Fruit fly (Drosophila melanogaster) whole organism, embryonic: ENCODE results near the gene robl62A.

Source experiments
- Ada2b ChIP-seq: fragments of 200-800 bp; sonication (Bioruptor generic); IDR thresholded peaks from 2 replicates; pipeline ENCODE4 v1.3.6; 2022; ENCODE audit warnings: missing biosample characterization, missing genetic modification characterization
- Atf3 ChIP-seq: fragments of 200-800 bp; sonication (Bioruptor generic); optimal IDR thresholded peaks from 3 replicates; lab custom pipeline; 2016; ENCODE audit warnings: missing biosample characterization, missing genetic modification characterization
- Atf6 ChIP-seq: fragments of 200-800 bp; sonication (Bioruptor generic); IDR thresholded peaks from 2 replicates; pipeline ENCODE4 v1.3.6; 2022; ENCODE audit warnings: missing biosample characterization, missing genetic modification characterization
- B-H2 ChIP-seq: fragments of 200-800 bp; sonication (Bioruptor generic); optimal IDR thresholded peaks from 2 replicates; lab custom pipeline; 2018; ENCODE audit warnings: missing biosample characterization, mild to moderate bottlenecking, missing genetic modification characterization
- CG10274 ChIP-seq: fragments of 200-800 bp; sonication (Bioruptor generic); optimal IDR thresholded peaks from 3 replicates; lab custom pipeline; 2017; ENCODE audit warnings: missing biosample characterization, mild to moderate bottlenecking, missing genetic modification characterization
- CG10565 ChIP-seq: fragments of 200-800 bp; sonication (Bioruptor generic); optimal IDR thresholded peaks from 3 replicates; lab custom pipeline; 2016; ENCODE audit warnings: missing biosample characterization, mild to moderate bottlenecking, missing genetic modification characterization
- CG11093 ChIP-seq: fragments of 200-800 bp; sonication (Bioruptor generic); IDR thresholded peaks from 3 replicates; pipeline ENCODE4 v1.3.6; 2022; ENCODE audit warnings: missing biosample characterization, missing genetic modification characterization
- CG12155 ChIP-seq: fragments of 200-800 bp; sonication (Bioruptor generic); optimal IDR thresholded peaks from 3 replicates; lab custom pipeline; 2016; ENCODE audit warnings: missing biosample characterization, missing genetic modification characterization
- CG13296 ChIP-seq: fragments of 200-800 bp; sonication (Bioruptor generic); optimal IDR thresholded peaks from 3 replicates; lab custom pipeline; 2018; ENCODE audit warnings: missing biosample characterization, mild to moderate bottlenecking, missing genetic modification characterization
- CG18599 ChIP-seq: fragments of 200-800 bp; sonication (Bioruptor generic); optimal IDR thresholded peaks from 3 replicates; lab custom pipeline; 2017; ENCODE audit warnings: missing biosample characterization, missing genetic modification characterization, mild to moderate bottlenecking, moderate library complexity, missing genetic modification reagents
- CG2129 ChIP-seq: fragments of 200-800 bp; sonication (Bioruptor generic); IDR thresholded peaks from 2 replicates; pipeline ENCODE4 v1.3.6; 2022; ENCODE audit warnings: missing biosample characterization, missing genetic modification characterization; ENCODE audit not compliant: partially characterized antibody
- CG2678 ChIP-seq: fragments of 200-800 bp; sonication (Bioruptor generic); optimal IDR thresholded peaks from 3 replicates; lab custom pipeline; 2019; ENCODE audit warnings: missing biosample characterization, mild to moderate bottlenecking, missing genetic modification characterization, moderate library complexity
- CG2875 ChIP-seq: fragments of 200-800 bp; sonication (Bioruptor generic); optimal IDR thresholded peaks from 2 replicates; lab custom pipeline; 2017; ENCODE audit warnings: missing biosample characterization, mild to moderate bottlenecking, missing genetic modification characterization, missing genetic modification reagents
- CG30020 ChIP-seq: fragments of 200-800 bp; optimal IDR thresholded peaks from 2 replicates; lab custom pipeline; 2019; ENCODE audit warnings: missing biosample characterization, mild to moderate bottlenecking, missing genetic modification characterization, moderate library complexity
- CG31224 ChIP-seq: fragments of 200-800 bp; sonication (Bioruptor generic); IDR thresholded peaks from 2 replicates; pipeline ENCODE4 v1.3.6; 2022; ENCODE audit warnings: missing biosample characterization, missing genetic modification characterization
- CG32532 ChIP-seq: fragments of 200-800 bp; sonication (Bioruptor generic); IDR thresholded peaks from 2 replicates; pipeline ENCODE4 v1.3.6; 2022; ENCODE audit warnings: missing biosample characterization, missing genetic modification characterization
- CG3281 ChIP-seq: fragments of 200-800 bp; sonication (Bioruptor generic); optimal IDR thresholded peaks from 3 replicates; lab custom pipeline; 2017; ENCODE audit warnings: missing biosample characterization, mild to moderate bottlenecking, missing genetic modification characterization
- CG4404 ChIP-seq: fragments of 200-800 bp; sonication (Bioruptor generic); IDR thresholded peaks from 2 replicates; pipeline ENCODE4 v1.3.6; 2022; ENCODE audit warnings: missing biosample characterization, missing genetic modification characterization
- CG5953 ChIP-seq: fragments of 200-800 bp; sonication (Bioruptor generic); IDR thresholded peaks from 2 replicates; pipeline ENCODE4 v1.3.6; 2022; ENCODE audit warnings: missing biosample characterization, missing genetic modification characterization
- CG6765 ChIP-seq: fragments of 200-800 bp; sonication (Bioruptor generic); optimal IDR thresholded peaks from 3 replicates; lab custom pipeline; 2017; ENCODE audit warnings: missing biosample characterization, mild to moderate bottlenecking, missing genetic modification characterization
- CG8290 ChIP-seq, 3 experiments: fragments of 200-800 bp; sonication (Bioruptor generic); optimal IDR thresholded peaks; 2 replicates each; lab custom pipeline; 2016 to 2019; ENCODE audit warnings: missing biosample characterization in 3 of 3, missing genetic modification characterization in 3 of 3, mild to moderate bottlenecking in 2 of 3, moderate library complexity in 1 of 3
- CG8478 ChIP-seq: fragments of >200 bp; optimal IDR thresholded peaks from 2 replicates; lab custom pipeline; 2018
- CkIIα-i1 ChIP-seq: fragments of 200-800 bp; sonication (Bioruptor generic); IDR thresholded peaks from 2 replicates; pipeline ENCODE4 v1.3.6; 2022; ENCODE audit warnings: missing biosample characterization, missing genetic modification characterization
- Dek ChIP-seq: fragments of 200-800 bp; sonication (Bioruptor generic); optimal IDR thresholded peaks from 3 replicates; lab custom pipeline; 2019; ENCODE audit warnings: missing biosample characterization, mild to moderate bottlenecking, missing genetic modification characterization, moderate library complexity
- Dref ChIP-seq: fragments of 200-800 bp; sonication (Bioruptor generic); IDR thresholded peaks from 2 replicates; pipeline ENCODE4 v1.3.6; 2022; ENCODE audit warnings: missing biosample characterization, missing genetic modification characterization
- E2f1 ChIP-seq: fragments of 200-800 bp; sonication (Bioruptor generic); IDR thresholded peaks from 2 replicates; pipeline ENCODE4 v1.3.6; 2022; ENCODE audit warnings: missing biosample characterization, missing genetic modification characterization
- Ets97D ChIP-seq: fragments of 200-800 bp; sonication (Bioruptor generic); optimal IDR thresholded peaks from 3 replicates; lab custom pipeline; 2016; ENCODE audit warnings: missing biosample characterization, missing genetic modification characterization
- HLH54F ChIP-seq: fragments of 200-800 bp; sonication (Bioruptor generic); optimal IDR thresholded peaks from 3 replicates; lab custom pipeline; 2016; ENCODE audit warnings: missing biosample characterization, missing genetic modification characterization
- Hand ChIP-seq: fragments of 200-800 bp; sonication (Bioruptor generic); optimal IDR thresholded peaks from 2 replicates; lab custom pipeline; 2017; ENCODE audit warnings: mild to moderate bottlenecking, missing biosample characterization, missing genetic modification reagents, missing genetic modification characterization
- Hr3 ChIP-seq: fragments of 200-800 bp; sonication (Bioruptor generic); optimal IDR thresholded peaks from 3 replicates; lab custom pipeline; 2016; ENCODE audit warnings: missing biosample characterization, missing genetic modification characterization
- MBD-R2 ChIP-seq: fragments of 200-800 bp; sonication (Bioruptor generic); IDR thresholded peaks from 2 replicates; pipeline ENCODE4 v1.3.6; 2022; ENCODE audit warnings: missing biosample characterization, missing genetic modification characterization
- Mrtf ChIP-seq: fragments of 200-800 bp; sonication (Bioruptor generic); IDR thresholded peaks from 3 replicates; pipeline ENCODE4 v1.3.6; 2022; ENCODE audit warnings: missing biosample characterization, missing genetic modification characterization
- NfI ChIP-seq: fragments of 200-800 bp; sonication (Bioruptor generic); optimal IDR thresholded peaks from 3 replicates; lab custom pipeline; 2018; ENCODE audit warnings: missing biosample characterization, mild to moderate bottlenecking, missing genetic modification characterization, moderate library complexity
- Optix ChIP-seq: fragments of 200-800 bp; sonication (Bioruptor generic); IDR thresholded peaks from 3 replicates; pipeline ENCODE4 v1.3.6; 2022; ENCODE audit warnings: missing biosample characterization, missing genetic modification characterization
- Ravus ChIP-seq: fragments of 200-800 bp; sonication (Bioruptor generic); IDR thresholded peaks from 2 replicates; pipeline ENCODE4 v1.3.6; 2022; ENCODE audit warnings: missing biosample characterization, missing genetic modification characterization
- Rx ChIP-seq: fragments of 200-800 bp; sonication (Bioruptor generic); IDR thresholded peaks from 2 replicates; pipeline ENCODE4 v1.3.6; 2022; ENCODE audit warnings: missing biosample characterization, missing genetic modification characterization
- Usf ChIP-seq: fragments of 200-800 bp; sonication (Bioruptor generic); optimal IDR thresholded peaks from 2 replicates; lab custom pipeline; 2017; ENCODE audit warnings: missing genotype, missing biosample characterization, missing genetic modification characterization
- chinmo ChIP-seq: fragments of 200-800 bp; sonication (Bioruptor generic); IDR thresholded peaks from 4 replicates; pipeline ENCODE4 v1.3.6; 2022; ENCODE audit warnings: missing biosample characterization, missing genetic modification characterization; ENCODE audit not compliant: partially characterized antibody
- crp ChIP-seq, 2 experiments: fragments of 200-800 bp; sonication (Bioruptor generic); optimal IDR thresholded peaks; 2 replicates in 1 of 2; 3 replicates in 1 of 2; lab custom pipeline; 2017; ENCODE audit warnings: missing biosample characterization in 2 of 2, missing genetic modification characterization in 2 of 2, mild to moderate bottlenecking in 1 of 2, moderate library complexity in 1 of 2
- grn ChIP-seq: fragments of 200-800 bp; sonication (Bioruptor generic); optimal IDR thresholded peaks from 3 replicates; lab custom pipeline; 2017; ENCODE audit warnings: missing biosample characterization, missing genetic modification characterization
- ham ChIP-seq: fragments of 200-800 bp; sonication (Bioruptor generic); IDR thresholded peaks from 2 replicates; pipeline ENCODE4 v1.3.6; 2022; ENCODE audit warnings: missing biosample characterization, missing genetic modification characterization
- hkb ChIP-seq, 2 experiments: fragments of 200-800 bp in 1 of 2; fragments of >200 bp in 1 of 2; sonication (Bioruptor generic) in 1 of 2; IDR thresholded peaks in 1 of 2; optimal IDR thresholded peaks in 1 of 2; 2 replicates each; pipeline versions ENCODE4 v1.3.6 to Lab custom; 2017 to 2022; ENCODE audit warnings: missing biosample characterization in 1 of 2, missing genetic modification characterization in 1 of 2
- hth ChIP-seq: fragments of >200 bp; optimal IDR thresholded peaks from 2 replicates; lab custom pipeline; 2017; ENCODE audit warnings: inconsistent platforms
- nerfin-2 ChIP-seq: fragments of 200-800 bp; sonication (Bioruptor generic); IDR thresholded peaks from 2 replicates; pipeline ENCODE4 v1.3.6; 2022; ENCODE audit warnings: missing biosample characterization, missing genetic modification characterization; ENCODE audit not compliant: partially characterized antibody
- onecut ChIP-seq: fragments of 200-800 bp; sonication (Bioruptor generic); IDR thresholded peaks from 2 replicates; pipeline ENCODE4 v1.3.6; 2022; ENCODE audit warnings: missing biosample characterization, missing genetic modification characterization
- repo ChIP-seq: fragments of 200-800 bp; sonication (Bioruptor generic); optimal IDR thresholded peaks from 2 replicates; lab custom pipeline; 2016; ENCODE audit warnings: missing biosample characterization, missing genetic modification characterization
- row ChIP-seq: fragments of 200-800 bp; sonication (Bioruptor generic); IDR thresholded peaks from 3 replicates; pipeline ENCODE4 v1.3.6; 2022; ENCODE audit warnings: missing biosample characterization, missing genetic modification characterization
- sima ChIP-seq: fragments of 200-800 bp; sonication (Bioruptor generic); optimal IDR thresholded peaks from 2 replicates; lab custom pipeline; 2016; ENCODE audit warnings: missing biosample characterization, missing genetic modification characterization
- sisA ChIP-seq: fragments of 200-800 bp; sonication (Bioruptor generic); IDR thresholded peaks from 2 replicates; pipeline ENCODE4 v1.3.6; 2022; ENCODE audit warnings: missing biosample characterization, missing genetic modification characterization
- sqz ChIP-seq: fragments of 200-800 bp; sonication (Bioruptor generic); optimal IDR thresholded peaks from 3 replicates; lab custom pipeline; 2018; ENCODE audit warnings: missing biosample characterization, mild to moderate bottlenecking, missing genetic modification characterization
- ssp ChIP-seq: fragments of 200-800 bp; sonication (Bioruptor generic); IDR thresholded peaks from 2 replicates; pipeline ENCODE4 v1.3.6; 2022; ENCODE audit warnings: missing biosample characterization, missing genetic modification characterization
- trem ChIP-seq: fragments of 200-800 bp; optimal IDR thresholded peaks from 3 replicates; lab custom pipeline; 2019; ENCODE audit warnings: missing biosample characterization, mild to moderate bottlenecking, missing genetic modification characterization, moderate library complexity

Gene robl62A

dm6 chr3L:1463547-1463946, 13.9 kb upstream of the robl62A start, which contains the start of gene rho (continued):
- TF ChIP-seq E2f1 (GFP tag; lab: Robert Waterston, UW) = no peak
- no peak for TF ChIP-seq CG2875 (GFP tag; lab: Kevin White, UChicago)
- no peak for TF ChIP-seq CG30020 (tag; lab: Kevin White, UChicago)
- TF ChIP-seq Rx (GFP tag; lab: Robert Waterston, UW) = no peak
- TF ChIP-seq sima (GFP tag; lab: Kevin White, UChicago) = no peak
- TF ChIP-seq Mrtf (GFP tag; lab: Robert Waterston, UW) = no peak
- TF ChIP-seq Ada2b = no peak
- TF ChIP-seq crp (GFP tag; optimal IDR thresholded peaks at IDR 0.05; lab: Kevin White, UChicago) = peak in 1 of 2 experiments; percentile 25
- TF ChIP-seq CG10274 (GFP tag; lab: Kevin White, UChicago) = no peak
- no peak for TF ChIP-seq CG8478 (lab: Kevin White, UChicago)
- no peak for TF ChIP-seq CG13296
- TF ChIP-seq repo (GFP tag; lab: Kevin White, UChicago) = peak; percentile 30
- no peak for TF ChIP-seq CG10565 (GFP tag; lab: Kevin White, UChicago)
- no peak for TF ChIP-seq CG6765 (GFP tag; lab: Kevin White, UChicago)
- TF ChIP-seq ham (GFP tag; lab: Robert Waterston, UW) = no peak
- no peak for TF ChIP-seq CG31224 (GFP tag; lab: Robert Waterston, UW)
- no peak for TF ChIP-seq MBD-R2
- TF ChIP-seq CG32532 (GFP tag; lab: Robert Waterston, UW) = peak; percentile 29; the same call in 1 of the 2 replicates
- no peak for TF ChIP-seq Optix
- TF ChIP-seq Usf (GFP tag; lab: Kevin White, UChicago) = no peak
- TF ChIP-seq Ets97D = no peak
- TF ChIP-seq Atf3 (GFP tag; lab: Kevin White, UChicago) = no peak
- TF ChIP-seq trem (tag; lab: Kevin White, UChicago) = peak; percentile 21
- TF ChIP-seq CG12155 (GFP tag; lab: Kevin White, UChicago) = no peak
- peak; percentile 63 for TF ChIP-seq CG5953 (GFP tag; lab: Robert Waterston, UW)
- TF ChIP-seq Hand = no peak
- TF ChIP-seq B-H2 (GFP tag; lab: Kevin White, UChicago) = no peak
- no peak for TF ChIP-seq CG2129 (GFP tag; lab: Robert Waterston, UW)
- TF ChIP-seq CG8290 (GFP tag; optimal IDR thresholded peaks at IDR 0.05; lab: Kevin White, UChicago) = no peak
- TF ChIP-seq CG8290 (tag; optimal IDR thresholded peaks at IDR 0.05; lab: Kevin White, UChicago) = peak in 1 of 2 experiments; percentile 71
- TF ChIP-seq Dek (tag; lab: Kevin White, UChicago) = no peak
- 0 out of 3 replicates have a peak, but pooled peaks have one; percentile 4 for TF ChIP-seq row (GFP tag; lab: Robert Waterston, UW)
- no peak for TF ChIP-seq Hr3 (GFP tag; lab: Kevin White, UChicago)
- TF ChIP-seq hth (lab: Kevin White, UChicago) = no peak
- TF ChIP-seq sqz (GFP tag; lab: Kevin White, UChicago) = no peak
- TF ChIP-seq ssp (GFP tag; lab: Robert Waterston, UW) = no peak
- TF ChIP-seq CG18599 (GFP tag; lab: Kevin White, UChicago) = peak; percentile 34
- no peak for TF ChIP-seq Ravus
- TF ChIP-seq NfI (GFP tag; lab: Kevin White, UChicago) = no peak
- peak; percentile 31; the same call in 1 of the 2 replicates for TF ChIP-seq onecut (GFP tag; lab: Robert Waterston, UW)
- peak; percentile 90; the same call in 3 of the 4 replicates for TF ChIP-seq chinmo (GFP tag; lab: Robert Waterston, UW)
- peak; percentile 31 for TF ChIP-seq CG2678 (tag; lab: Kevin White, UChicago)
- TF ChIP-seq Atf6 (GFP tag; lab: Robert Waterston, UW) = peak; percentile 52
- no peak for TF ChIP-seq CkIIα-i1
- TF ChIP-seq CG4404 = no peak
- no peak for TF ChIP-seq HLH54F
- TF ChIP-seq nerfin-2 = no peak
- no peak for TF ChIP-seq grn (GFP tag; lab: Kevin White, UChicago)
- no peak for TF ChIP-seq Dref
- peak; percentile 26 for TF ChIP-seq CG3281 (GFP tag; lab: Kevin White, UChicago)
- TF ChIP-seq CG11093 = no peak
- no peak for TF ChIP-seq hkb (optimal IDR thresholded peaks at IDR 0.05; lab: Kevin White, UChicago)
- no peak for TF ChIP-seq hkb (GFP tag; IDR thresholded peaks at IDR 0.05; lab: Robert Waterston, UW)
- TF ChIP-seq sisA (GFP tag; lab: Robert Waterston, UW) = no peak
